Worm (Caenorhabditis elegans) whole organism, late embryonic: Measurements from ENCODE around the gene Y50D4B.6.

Source experiments
- C08G9.2 ChIP-seq: sonication (generic microtip); optimal IDR thresholded peaks from 2 replicates; lab custom pipeline; 2016; ENCODE audit warnings: mild to moderate bottlenecking, missing genetic modification characterization, moderate library complexity, missing compliant biosample characterization
- C38D4.7 ChIP-seq: fragments of 200-800 bp; sonication (Bioruptor generic); optimal IDR thresholded peaks from 2 replicates; lab custom pipeline; 2018; ENCODE audit warnings: mild to moderate bottlenecking, missing genetic modification characterization, moderate library complexity, missing compliant biosample characterization
- F13H6.1 ChIP-seq: sonication (generic microtip); optimal IDR thresholded peaks from 2 replicates; lab custom pipeline; 2016; ENCODE audit warnings: missing genetic modification characterization, missing compliant biosample characterization
- K09A11.1 ChIP-seq: sonication (generic microtip); optimal IDR thresholded peaks from 2 replicates; lab custom pipeline; 2017; ENCODE audit warnings: antibody characterized with exemption, mild to moderate bottlenecking, missing genetic modification characterization, missing compliant biosample characterization; ENCODE audit not compliant: insufficient read depth
- T23F11.4 ChIP-seq: fragments of 200-800 bp; sonication (Bioruptor generic); optimal IDR thresholded peaks from 2 replicates; lab custom pipeline; 2018; ENCODE audit warnings: mild to moderate bottlenecking, missing genetic modification characterization, missing compliant biosample characterization
- Y22D7AL.16 ChIP-seq: sonication (generic microtip); optimal IDR thresholded peaks from 2 replicates; lab custom pipeline; 2016; ENCODE audit warnings: missing genetic modification characterization, missing compliant biosample characterization
- ceh-14 ChIP-seq: sonication (generic microtip); optimal IDR thresholded peaks from 2 replicates; lab custom pipeline; 2016; ENCODE audit warnings: missing genotype, missing genetic modification characterization, missing compliant biosample characterization
- ceh-19 ChIP-seq: fragments of 200-800 bp; sonication (Bioruptor generic); optimal IDR thresholded peaks from 2 replicates; lab custom pipeline; 2018; ENCODE audit warnings: mild to moderate bottlenecking, missing genetic modification characterization, missing compliant biosample characterization
- ceh-22 ChIP-seq: sonication (generic microtip); optimal IDR thresholded peaks from 2 replicates; lab custom pipeline; 2017; ENCODE audit warnings: missing biosample characterization, missing genetic modification characterization
- ceh-24 ChIP-seq: sonication (generic microtip); optimal IDR thresholded peaks from 2 replicates; lab custom pipeline; 2016; ENCODE audit warnings: mild to moderate bottlenecking, missing genetic modification characterization, missing compliant biosample characterization
- ceh-48 ChIP-seq: sonication (generic microtip); optimal IDR thresholded peaks from 2 replicates; lab custom pipeline; 2016; ENCODE audit warnings: missing genetic modification characterization, inconsistent platforms, missing compliant biosample characterization
- ceh-6 ChIP-seq: fragments of 200-800 bp; sonication (Bioruptor generic); optimal IDR thresholded peaks from 2 replicates; lab custom pipeline; 2018; ENCODE audit warnings: mild to moderate bottlenecking, missing genetic modification characterization, missing compliant biosample characterization
- ceh-9 ChIP-seq: sonication (generic microtip); optimal IDR thresholded peaks from 2 replicates; lab custom pipeline; 2016; ENCODE audit warnings: mild to moderate bottlenecking, missing genetic modification characterization, inconsistent platforms, missing compliant biosample characterization
- che-1 ChIP-seq: sonication (generic microtip); optimal IDR thresholded peaks from 2 replicates; lab custom pipeline; 2016; ENCODE audit warnings: mild to moderate bottlenecking, missing genetic modification characterization, missing compliant biosample characterization
- dmd-4 ChIP-seq: sonication (generic microtip); optimal IDR thresholded peaks from 2 replicates; lab custom pipeline; 2016; ENCODE audit warnings: borderline replicate concordance, missing genetic modification characterization, missing compliant biosample characterization
- dve-1 ChIP-seq: sonication (generic microtip); optimal IDR thresholded peaks from 2 replicates; lab custom pipeline; 2017; ENCODE audit warnings: antibody characterized with exemption, mild to moderate bottlenecking, missing genetic modification characterization, missing compliant biosample characterization
- elt-2 ChIP-seq: sonication (generic microtip); optimal IDR thresholded peaks from 2 replicates; lab custom pipeline; 2016; ENCODE audit warnings: missing genetic modification reagents, missing genetic modification characterization, missing compliant biosample characterization
- eyg-1 ChIP-seq: sonication (generic microtip); optimal IDR thresholded peaks from 2 replicates; lab custom pipeline; 2016; ENCODE audit warnings: missing genotype, missing genetic modification characterization, missing compliant biosample characterization
- fax-1 ChIP-seq: sonication (generic microtip); optimal IDR thresholded peaks from 2 replicates; lab custom pipeline; 2016; ENCODE audit warnings: missing genotype, missing genetic modification characterization, missing compliant biosample characterization
- fkh-10 ChIP-seq: fragments of 150-350 bp; optimal IDR thresholded peaks from 2 replicates; lab custom pipeline; 2014; ENCODE audit warnings: missing biosample characterization, missing genetic modification reagents, missing genetic modification characterization
- fkh-6 ChIP-seq: sonication (generic microtip); optimal IDR thresholded peaks from 2 replicates; lab custom pipeline; 2016; ENCODE audit warnings: missing genetic modification characterization, missing compliant biosample characterization
- gmeb-2 ChIP-seq: sonication (generic microtip); optimal IDR thresholded peaks from 2 replicates; lab custom pipeline; 2016; ENCODE audit warnings: missing genetic modification characterization, inconsistent platforms, missing compliant biosample characterization
- hlh-13 ChIP-seq: fragments of 200-800 bp; sonication (Bioruptor generic); optimal IDR thresholded peaks from 2 replicates; lab custom pipeline; 2018; ENCODE audit warnings: mild to moderate bottlenecking, missing genetic modification characterization, missing compliant biosample characterization
- hlh-15 ChIP-seq: sonication (generic microtip); optimal IDR thresholded peaks from 2 replicates; lab custom pipeline; 2016; ENCODE audit warnings: missing genetic modification characterization, missing compliant biosample characterization
- hlh-8 ChIP-seq: sonication (generic microtip); optimal IDR thresholded peaks from 2 replicates; lab custom pipeline; 2016; ENCODE audit warnings: missing genotype, missing genetic modification characterization, missing compliant biosample characterization
- lin-11 ChIP-seq: fragments of 200-800 bp; sonication (Bioruptor generic); optimal IDR thresholded peaks from 2 replicates; lab custom pipeline; 2018; ENCODE audit warnings: mild to moderate bottlenecking, missing genetic modification characterization, missing compliant biosample characterization
- madf-2 ChIP-seq: sonication (generic microtip); optimal IDR thresholded peaks from 2 replicates; lab custom pipeline; 2017; ENCODE audit warnings: missing genetic modification characterization, missing compliant biosample characterization
- nfya-1 ChIP-seq: sonication (generic microtip); optimal IDR thresholded peaks from 2 replicates; lab custom pipeline; 2017; ENCODE audit warnings: missing genetic modification characterization, mild to moderate bottlenecking, missing compliant biosample characterization, antibody characterized with exemption, moderate library complexity
- nhr-11 ChIP-seq: fragments of 150-350 bp; optimal IDR thresholded peaks from 2 replicates; lab custom pipeline; 2014; ENCODE audit warnings: missing biosample characterization, missing genetic modification characterization
- pag-3 ChIP-seq: sonication (generic microtip); optimal IDR thresholded peaks from 2 replicates; lab custom pipeline; 2016; ENCODE audit warnings: missing compliant biosample characterization, missing genetic modification characterization, borderline replicate concordance
- pha-2 ChIP-seq: sonication (generic microtip); optimal IDR thresholded peaks from 2 replicates; lab custom pipeline; 2017; ENCODE audit warnings: mild to moderate bottlenecking, missing genetic modification characterization, missing compliant biosample characterization
- pqm-1 ChIP-seq: sonication (generic microtip); optimal IDR thresholded peaks from 2 replicates; lab custom pipeline; 2016; ENCODE audit warnings: missing genetic modification characterization, missing compliant biosample characterization
- pros-1 ChIP-seq: fragments of 150-350 bp; optimal IDR thresholded peaks from 2 replicates; lab custom pipeline; 2014; ENCODE audit warnings: missing biosample characterization, missing genetic modification reagents, missing genetic modification characterization
- ref-2 ChIP-seq: sonication (generic microtip); optimal IDR thresholded peaks from 2 replicates; lab custom pipeline; 2016; ENCODE audit warnings: missing genetic modification characterization, missing compliant biosample characterization
- sdc-2 ChIP-seq: sonication (generic microtip); optimal IDR thresholded peaks from 2 replicates; lab custom pipeline; 2016; ENCODE audit warnings: missing genotype, missing genetic modification characterization, missing compliant biosample characterization
- tbx-2 ChIP-seq: sonication (generic microtip); optimal IDR thresholded peaks from 2 replicates; lab custom pipeline; 2016; ENCODE audit warnings: missing genetic modification characterization, missing compliant biosample characterization
- tbx-7 ChIP-seq: sonication (generic microtip); optimal IDR thresholded peaks from 2 replicates; lab custom pipeline; 2016; ENCODE audit warnings: missing genotype, missing genetic modification characterization, missing compliant biosample characterization
- unc-42 ChIP-seq: sonication (generic microtip); optimal IDR thresholded peaks from 2 replicates; lab custom pipeline; 2016; ENCODE audit warnings: missing genotype, missing genetic modification characterization, missing compliant biosample characterization
- unc-55 ChIP-seq: sonication (generic microtip); optimal IDR thresholded peaks from 2 replicates; lab custom pipeline; 2017; ENCODE audit warnings: missing biosample characterization, missing genetic modification reagents, missing genetic modification characterization
- zip-5 ChIP-seq: sonication (generic microtip); optimal IDR thresholded peaks from 2 replicates; lab custom pipeline; 2016; ENCODE audit warnings: missing genetic modification characterization, missing compliant biosample characterization

Y50D4B.6 gene

ce11 chrV:1084016-1084415 lies at the start of gene Y50D4B.6:
TSS of gene Y50D4B.6 (plus strand) at chrV:1084316.
- TF ChIP-seq madf-2 (no peak), pros-1 (tag; lab: Kevin White, UChicago) (no peak), ref-2 (tag; lab: Kevin White, UChicago) (no peak), pha-2 (tag; lab: Kevin White, UChicago) (no peak), sdc-2 (tag; lab: Kevin White, UChicago) (no peak), K09A11.1 (tag; lab: Kevin White, UChicago) (no peak), fkh-6 (tag; lab: Kevin White, UChicago) (no peak), pag-3 (tag; lab: Kevin White, UChicago) (no peak), nhr-11 (tag; lab: Kevin White, UChicago) (no peak), C38D4.7 (GFP tag; lab: Kevin White, UChicago) (no peak), che-1 (tag; lab: Kevin White, UChicago) (no peak), ceh-22 (tag; lab: Kevin White, UChicago) (no peak), Y22D7AL.16 (tag; lab: Kevin White, UChicago) (no peak), lin-11 (no peak), ceh-6 (GFP tag; lab: Kevin White, UChicago) (no peak)
- TF ChIP-seq, all 69 proteins: peak for 0

ce11 chrV:1038074-1038473 lies 46.0 kb upstream of the Y50D4B.6 start:
- no peak for TF ChIP-seq ceh-22 (tag; lab: Kevin White, UChicago)
- TF ChIP-seq hlh-15 (tag; lab: Kevin White, UChicago), result no peak
- no peak for TF ChIP-seq unc-42 (tag; lab: Kevin White, UChicago)
- no peak for TF ChIP-seq tbx-7 (tag; lab: Kevin White, UChicago)
- TF ChIP-seq pag-3 (tag; lab: Kevin White, UChicago), result no peak
- TF ChIP-seq fkh-6 (tag; lab: Kevin White, UChicago), result no peak
- no peak for TF ChIP-seq fax-1 (tag; lab: Kevin White, UChicago)
- no peak for TF ChIP-seq zip-5
- TF ChIP-seq ceh-19, result no peak
- TF ChIP-seq elt-2, result no peak
- TF ChIP-seq ceh-48 (tag; lab: Kevin White, UChicago), result no peak
- no peak for TF ChIP-seq hlh-13 (GFP tag; lab: Kevin White, UChicago)
- no peak for TF ChIP-seq gmeb-2
- TF ChIP-seq hlh-8 (tag; lab: Kevin White, UChicago), result no peak
- TF ChIP-seq ceh-14 (tag; lab: Kevin White, UChicago), result no peak
- no peak for TF ChIP-seq dve-1 (tag; lab: Kevin White, UChicago)
- TF ChIP-seq fkh-10 (GFP tag; lab: Kevin White, UChicago), result no peak
- no peak for TF ChIP-seq T23F11.4
- TF ChIP-seq K09A11.1 (tag; lab: Kevin White, UChicago), result no peak

- no peak for TF ChIP-seq madf-2
- TF ChIP-seq nfya-1 (tag; lab: Kevin White, UChicago), result peak; percentile 69
- no peak for TF ChIP-seq F13H6.1 (tag; lab: Kevin White, UChicago)
These were observed 36.9 kb upstream of the Y50D4B.6 start for ce11 chrV:1047251-1047650.

DNA sequence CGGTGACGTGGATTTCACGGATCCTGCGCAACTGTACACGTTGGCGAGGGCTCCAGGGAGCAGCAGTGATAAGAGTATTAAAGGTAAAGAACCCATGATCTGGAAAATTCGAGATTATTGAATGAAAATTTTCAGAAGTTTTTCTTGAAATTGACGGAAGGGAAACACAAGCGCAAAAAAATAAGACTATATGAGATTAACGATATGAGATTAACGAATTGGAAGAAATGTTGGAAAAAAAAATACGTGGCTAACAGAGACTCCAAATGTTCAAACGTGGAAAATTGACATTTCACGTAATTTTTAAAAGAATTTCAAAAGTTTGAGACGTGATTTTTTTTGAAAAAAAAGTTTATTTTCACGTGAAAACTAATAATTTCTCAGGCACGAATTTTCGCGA lies 35.6 kb upstream of the Y50D4B.6 start, which contains the start of gene nra-4:
TSS of gene nra-4 (minus strand) at position 101 of the 400 bp plus-strand sequence.
- TF ChIP-seq ceh-24 (no peak), C08G9.2 (tag; lab: Kevin White, UChicago) (no peak), madf-2 (no peak)
- TF ChIP-seq, all 69 proteins: peak for 0

- no peak for TF ChIP-seq tbx-2 (tag; lab: Kevin White, UChicago)
- TF ChIP-seq unc-55, result peak; percentile 30
- no peak for TF ChIP-seq lin-11
- no peak for TF ChIP-seq dmd-4 (tag; lab: Kevin White, UChicago)
- no peak for TF ChIP-seq eyg-1 (tag; lab: Kevin White, UChicago)
- peak; percentile 23 for TF ChIP-seq ceh-48 (tag; lab: Kevin White, UChicago)
- no peak for TF ChIP-seq pros-1 (tag; lab: Kevin White, UChicago)
- no peak for TF ChIP-seq madf-2
- TF ChIP-seq C38D4.7 (GFP tag; lab: Kevin White, UChicago), result no peak
- no peak for TF ChIP-seq gmeb-2
- peak; percentile 3 for TF ChIP-seq nfya-1 (tag; lab: Kevin White, UChicago)
- no peak for TF ChIP-seq nhr-11 (tag; lab: Kevin White, UChicago)
- no peak for TF ChIP-seq ceh-9 (tag; lab: Kevin White, UChicago)
- no peak for TF ChIP-seq pqm-1 (tag; lab: Kevin White, UChicago)
These were observed 34.8 kb upstream of the Y50D4B.6 start for ce11 chrV:1049334-1049733.
